Worm (Caenorhabditis elegans) whole organism, young adult: ENCODE results near the gene sec-16A.1.

ENCODE experiments used
- K11D2.4 ChIP-seq: fragments of 200-800 bp; sonication (Bioruptor generic); IDR thresholded peaks from 2 replicates; pipeline ENCODE4 v1.3.6; 2022; ENCODE audit warnings: missing genetic modification reagents, missing genetic modification characterization, missing compliant biosample characterization
- dpl-1 ChIP-seq: fragments of 150-350 bp; optimal IDR thresholded peaks from 2 replicates; lab custom pipeline; 2014; ENCODE audit warnings: missing biosample characterization, missing genetic modification reagents, missing genetic modification characterization
- efl-1 ChIP-seq: fragments of 150-350 bp; optimal IDR thresholded peaks from 2 replicates; lab custom pipeline; 2014; ENCODE audit warnings: missing biosample characterization, missing genetic modification reagents, missing genetic modification characterization
- hsf-1 ChIP-seq: fragments of 200-800 bp; sonication (Bioruptor generic); IDR thresholded peaks from 2 replicates; pipeline ENCODE4 v1.3.6; 2022; ENCODE audit warnings: missing genetic modification reagents, missing genetic modification characterization, missing compliant biosample characterization
- madf-6 ChIP-seq: fragments of 200-800 bp; sonication (Bioruptor generic); IDR thresholded peaks from 2 replicates; pipeline ENCODE4 v1.3.6; 2022; ENCODE audit warnings: missing genetic modification reagents, missing genetic modification characterization, missing compliant biosample characterization
- nhr-27 ChIP-seq: fragments of 200-800 bp; sonication (Bioruptor generic); optimal IDR thresholded peaks from 2 replicates; lab custom pipeline; 2018; ENCODE audit warnings: mild to moderate bottlenecking, missing genetic modification characterization, moderate library complexity, missing compliant biosample characterization
- pha-4 ChIP-seq: fragments of 150-350 bp; sonication (generic microtip); optimal IDR thresholded peaks from 2 replicates; lab custom pipeline; 2014; ENCODE audit warnings: missing biosample characterization, missing genetic modification reagents, missing genetic modification characterization

- TF ChIP-seq pha-4 (tag; lab: Kevin White, UChicago): no peak
- TF ChIP-seq madf-6 (GFP tag; lab: Robert Waterston, UW): no peak
- no peak for TF ChIP-seq nhr-27 (tag; lab: Kevin White, UChicago)
- TF ChIP-seq K11D2.4 (GFP tag; lab: Robert Waterston, UW): no peak
- no peak for TF ChIP-seq dpl-1
- TF ChIP-seq efl-1: no peak
- TF ChIP-seq hsf-1 (GFP tag; lab: Robert Waterston, UW): no peak
Measured at ce11 chrIII:9105653-9106052, 20.0 kb upstream of the sec-16A.1 start.
